Fruit fly (Drosophila melanogaster): ENCODE measurements around the gene CG31220.

CG31220 gene

dm6 chr3R:19632685-19633116 lies 15.6 kb upstream of the CG31220 start, which contains the start of gene CG6231 (continued):
- peak; percentile 48; the same call in 1 of the 2 replicates for TF ChIP-seq unc-4 (GFP tag; IDR thresholded peaks at IDR 0.05; ENCODE audit: partially characterized antibody)
- TF ChIP-seq CG2889 (GFP tag; IDR thresholded peaks at IDR 0.05): no peak
- TF ChIP-seq Chrac-16 (GFP tag; optimal IDR thresholded peaks at IDR 0.05): no peak
- TF ChIP-seq tup (GFP tag; optimal IDR thresholded peaks at IDR 0.05): no peak
- no peak for TF ChIP-seq HmgZ (tag; optimal IDR thresholded peaks at IDR 0.05)
- TF ChIP-seq corto (GFP tag; optimal IDR thresholded peaks at IDR 0.05): no peak
- no peak for TF ChIP-seq CG4360 (GFP tag; IDR thresholded peaks at IDR 0.05)
- TF ChIP-seq sisA (GFP tag; IDR thresholded peaks at IDR 0.05): no peak
- no peak for TF ChIP-seq caup (GFP tag; optimal IDR thresholded peaks at IDR 0.05; ENCODE audit: severe bottlenecking)
- no peak for TF ChIP-seq CG4617 (GFP tag; optimal IDR thresholded peaks at IDR 0.05; ENCODE audit: borderline replicate concordance)
- no peak for TF ChIP-seq btn (GFP tag; optimal IDR thresholded peaks at IDR 0.05)
- TF ChIP-seq toy (GFP tag; IDR thresholded peaks at IDR 0.05): no peak
- peak; percentile 41; the same call in 1 of the 4 replicates for TF ChIP-seq Dll (GFP tag; IDR thresholded peaks at IDR 0.05; ENCODE audit: partially characterized antibody)
- TF ChIP-seq dan (GFP tag; IDR thresholded peaks at IDR 0.05): no peak
- no peak for TF ChIP-seq CG11456 (GFP tag; IDR thresholded peaks at IDR 0.05)
- no peak for TF ChIP-seq org-1 (GFP tag; optimal IDR thresholded peaks at IDR 0.05)
- TF ChIP-seq CG9876 (GFP tag; optimal IDR thresholded peaks at IDR 0.05): no peak
- TF ChIP-seq Bteb2 (GFP tag; optimal IDR thresholded peaks at IDR 0.05): no peak
- peak; percentile 9 for TF ChIP-seq HLHmδ (GFP tag; optimal IDR thresholded peaks at IDR 0.05)
- TF ChIP-seq CG15269 (tag; optimal IDR thresholded peaks at IDR 0.05): no peak
- TF ChIP-seq sima (GFP tag; optimal IDR thresholded peaks at IDR 0.05): no peak
- no peak for TF ChIP-seq esg (GFP tag; conservative IDR thresholded peaks at IDR 0.05)
- no peak for TF ChIP-seq Camta (GFP tag; optimal IDR thresholded peaks at IDR 0.05)
- 0 out of 3 replicates have a peak, but pooled peaks have one; percentile 10 for TF ChIP-seq Dbx (GFP tag; IDR thresholded peaks at IDR 0.05)
- TF ChIP-seq Hr51 (GFP tag; optimal IDR thresholded peaks at IDR 0.05): no peak
- TF ChIP-seq NFAT (GFP tag; IDR thresholded peaks at IDR 0.05): no peak
- peak; percentile 26 for TF ChIP-seq pros (GFP tag; optimal IDR thresholded peaks at IDR 0.05)
- no peak for TF ChIP-seq da (GFP tag; optimal IDR thresholded peaks at IDR 0.05)
- TF ChIP-seq CG6175 (GFP tag; IDR thresholded peaks at IDR 0.05): no peak
- no peak for TF ChIP-seq CG17829 (tag; optimal IDR thresholded peaks at IDR 0.05)
- TF ChIP-seq h (optimal IDR thresholded peaks at IDR 0.05): no peak
- TF ChIP-seq lov (optimal IDR thresholded peaks at IDR 0.05): no peak
- no peak for TF ChIP-seq lov (GFP tag; IDR thresholded peaks at IDR 0.05)
- no peak for TF ChIP-seq CG15479 (GFP tag; optimal IDR thresholded peaks at IDR 0.05)
- no peak for TF ChIP-seq CG5953 (GFP tag; IDR thresholded peaks at IDR 0.05)
- TF ChIP-seq ash1 (GFP tag; optimal IDR thresholded peaks at IDR 0.05): no peak
- TF ChIP-seq slbo (GFP tag; IDR thresholded peaks at IDR 0.05): no peak
- TF ChIP-seq gcm2 (GFP tag; optimal IDR thresholded peaks at IDR 0.05): no peak
- no peak for TF ChIP-seq croc (GFP tag; conservative IDR thresholded peaks at IDR 0.05)
- no peak for TF ChIP-seq CG30020 (tag; optimal IDR thresholded peaks at IDR 0.05)
- TF ChIP-seq CG9727 (GFP tag; optimal IDR thresholded peaks at IDR 0.05): no peak
- TF ChIP-seq Max (GFP tag; optimal IDR thresholded peaks at IDR 0.05): no peak
- TF ChIP-seq CG4404 (GFP tag; IDR thresholded peaks at IDR 0.05): no peak
- TF ChIP-seq CG6272 (GFP tag; IDR thresholded peaks at IDR 0.05): no peak
- TF ChIP-seq zen (tag; optimal IDR thresholded peaks at IDR 0.05): no peak
- TF ChIP-seq Awh (GFP tag; IDR thresholded peaks at IDR 0.05): no peak
- no peak for TF ChIP-seq nau (GFP tag; optimal IDR thresholded peaks at IDR 0.05)
- no peak for TF ChIP-seq CG12942 (GFP tag; optimal IDR thresholded peaks at IDR 0.05)
- no peak for TF ChIP-seq CG12219 (GFP tag; optimal IDR thresholded peaks at IDR 0.05)
- peak; percentile 75 for TF ChIP-seq CG7928 (GFP tag; optimal IDR thresholded peaks at IDR 0.05)
- no peak for TF ChIP-seq CG10267 (tag; optimal IDR thresholded peaks at IDR 0.05)
- no peak for TF ChIP-seq ro (GFP tag; IDR thresholded peaks at IDR 0.05)
- no peak for TF ChIP-seq slp2 (GFP tag; optimal IDR thresholded peaks at IDR 0.05)
